Fruit fly (Drosophila melanogaster) whole organism, prepupa: ENCODE measurements around the gene CG13994.

Source experiments
- Blimp-1 ChIP-seq: fragments of 200-800 bp; sonication (Bioruptor generic); optimal IDR thresholded peaks from 3 replicates; lab custom pipeline; 2017; ENCODE audit warnings: missing biosample characterization, missing genetic modification characterization, mild to moderate bottlenecking, moderate library complexity, missing genetic modification reagents
- CG10669 ChIP-seq: fragments of 200-800 bp; sonication (Bioruptor generic); optimal IDR thresholded peaks from 3 replicates; lab custom pipeline; 2018; ENCODE audit warnings: missing biosample characterization, mild to moderate bottlenecking, missing genetic modification characterization, moderate library complexity
- CG11294 ChIP-seq: fragments of 200-800 bp; sonication (Bioruptor generic); IDR thresholded peaks from 2 replicates; pipeline ENCODE4 v1.3.6; 2022; ENCODE audit warnings: missing biosample characterization, missing genetic modification characterization
- CG11762 ChIP-seq: fragments of 200-800 bp; sonication (Bioruptor generic); optimal IDR thresholded peaks from 3 replicates; lab custom pipeline; 2016; ENCODE audit warnings: missing biosample characterization, missing genetic modification characterization; ENCODE audit not compliant: insufficient read depth
- CG15336 ChIP-seq: fragments of 200-800 bp; sonication (Bioruptor generic); IDR thresholded peaks from 2 replicates; pipeline ENCODE4 v1.3.6; 2022; ENCODE audit warnings: missing biosample characterization, missing genetic modification characterization
- CG16779 ChIP-seq: fragments of 200-800 bp; sonication (Bioruptor generic); optimal IDR thresholded peaks from 3 replicates; lab custom pipeline; 2017; ENCODE audit warnings: missing biosample characterization, mild to moderate bottlenecking, missing genetic modification characterization
- CG31627 ChIP-seq: fragments of 200-800 bp; sonication (Bioruptor generic); optimal IDR thresholded peaks from 3 replicates; lab custom pipeline; 2016; ENCODE audit warnings: missing biosample characterization, missing genetic modification characterization
- CG3919 ChIP-seq: fragments of 200-800 bp; sonication (Bioruptor generic); optimal IDR thresholded peaks from 3 replicates; lab custom pipeline; 2016; ENCODE audit warnings: missing biosample characterization, missing genetic modification characterization
- CG4318 ChIP-seq: fragments of 200-800 bp; sonication (Bioruptor generic); optimal IDR thresholded peaks from 3 replicates; lab custom pipeline; 2017; ENCODE audit warnings: missing biosample characterization, mild to moderate bottlenecking, missing genetic modification characterization
- CG6163 ChIP-seq: fragments of 200-800 bp; sonication (Bioruptor generic); IDR thresholded peaks from 3 replicates; pipeline ENCODE4 v1.3.6; 2022; ENCODE audit warnings: missing biosample characterization, missing genetic modification characterization
- CG6276 ChIP-seq: fragments of 200-800 bp; sonication (Bioruptor generic); optimal IDR thresholded peaks from 2 replicates; lab custom pipeline; 2017; ENCODE audit warnings: missing biosample characterization, mild to moderate bottlenecking, missing genetic modification characterization
- CG6792 ChIP-seq: fragments of 200-800 bp; sonication (Bioruptor generic); optimal IDR thresholded peaks from 3 replicates; lab custom pipeline; 2016; ENCODE audit warnings: missing biosample characterization, missing genetic modification characterization
- CG6808 ChIP-seq: fragments of 200-800 bp; sonication (Bioruptor generic); optimal IDR thresholded peaks from 3 replicates; lab custom pipeline; 2017; ENCODE audit warnings: missing biosample characterization, missing genetic modification characterization, mild to moderate bottlenecking, moderate library complexity, missing genetic modification reagents
- CG6854 ChIP-seq: fragments of 200-800 bp; sonication (Bioruptor generic); optimal IDR thresholded peaks from 2 replicates; lab custom pipeline; 2017; ENCODE audit warnings: missing biosample characterization, mild to moderate bottlenecking, missing genetic modification characterization
- CG7368 ChIP-seq: fragments of 200-800 bp; sonication (Bioruptor generic); optimal IDR thresholded peaks from 3 replicates; lab custom pipeline; 2016; ENCODE audit warnings: missing biosample characterization, missing genetic modification characterization
- CG8632 ChIP-seq: fragments of 200-800 bp; sonication (Bioruptor generic); optimal IDR thresholded peaks from 3 replicates; lab custom pipeline; 2016; ENCODE audit warnings: missing biosample characterization, missing genetic modification characterization
- Eip75B ChIP-seq: fragments of 200-800 bp; sonication (Bioruptor generic); optimal IDR thresholded peaks from 3 replicates; lab custom pipeline; 2016; ENCODE audit warnings: missing biosample characterization, missing genetic modification characterization
- Ets21C ChIP-seq: fragments of 200-800 bp; sonication (Bioruptor generic); optimal IDR thresholded peaks from 3 replicates; lab custom pipeline; 2016; ENCODE audit warnings: missing biosample characterization, missing genetic modification characterization
- Gug ChIP-seq: fragments of 200-800 bp; sonication (Bioruptor generic); IDR thresholded peaks from 2 replicates; pipeline ENCODE4 v1.3.6; 2022; ENCODE audit warnings: missing biosample characterization, missing genetic modification characterization
- Hr38 ChIP-seq: sonication (Bioruptor generic); optimal IDR thresholded peaks from 2 replicates; lab custom pipeline; 2016; ENCODE audit warnings: missing biosample characterization, missing genetic modification characterization
- Hr4 ChIP-seq: fragments of 200-800 bp; sonication (Bioruptor generic); optimal IDR thresholded peaks from 3 replicates; lab custom pipeline; 2016; ENCODE audit warnings: missing biosample characterization, missing genetic modification characterization
- Lpt ChIP-seq: fragments of 200-800 bp; sonication (Bioruptor generic); optimal IDR thresholded peaks from 3 replicates; lab custom pipeline; 2016; ENCODE audit warnings: missing biosample characterization, missing genetic modification characterization
- Sox102F ChIP-seq: fragments of 200-800 bp; sonication (Bioruptor generic); optimal IDR thresholded peaks from 2 replicates; lab custom pipeline; 2016; ENCODE audit warnings: missing biosample characterization, mild to moderate bottlenecking, missing genetic modification characterization
- Sox15 ChIP-seq: fragments of 200-800 bp; sonication (Bioruptor generic); optimal IDR thresholded peaks from 3 replicates; lab custom pipeline; 2016; ENCODE audit warnings: missing biosample characterization, missing genetic modification characterization
- achi ChIP-seq: fragments of 200-800 bp; sonication (Bioruptor generic); optimal IDR thresholded peaks from 3 replicates; lab custom pipeline; 2016; ENCODE audit warnings: missing biosample characterization, missing genetic modification characterization
- acj6 ChIP-seq: fragments of 200-800 bp; sonication (Bioruptor generic); optimal IDR thresholded peaks from 3 replicates; lab custom pipeline; 2016; ENCODE audit warnings: missing biosample characterization, missing genetic modification characterization
- dac ChIP-seq: fragments of 200-800 bp; sonication (Bioruptor generic); optimal IDR thresholded peaks from 2 replicates; lab custom pipeline; 2017; ENCODE audit warnings: missing biosample characterization, mild to moderate bottlenecking, missing genetic modification characterization
- esn ChIP-seq: fragments of 200-800 bp; sonication (Bioruptor generic); optimal IDR thresholded peaks from 2 replicates; lab custom pipeline; 2016; ENCODE audit warnings: missing biosample characterization, mild to moderate bottlenecking, missing genetic modification characterization, moderate library complexity
- fd59A ChIP-seq: fragments of 200-800 bp; sonication (Bioruptor generic); optimal IDR thresholded peaks from 2 replicates; lab custom pipeline; 2017; ENCODE audit warnings: missing biosample characterization, mild to moderate bottlenecking, missing genetic modification characterization, missing genetic modification reagents
- fd85E ChIP-seq: fragments of 200-800 bp; sonication (Bioruptor generic); optimal IDR thresholded peaks from 3 replicates; lab custom pipeline; 2016; ENCODE audit warnings: missing biosample characterization, missing genetic modification characterization
- fkh ChIP-seq: fragments of 200-800 bp; sonication (Bioruptor generic); optimal IDR thresholded peaks from 3 replicates; lab custom pipeline; 2017; ENCODE audit warnings: missing biosample characterization, mild to moderate bottlenecking, missing genetic modification characterization, moderate library complexity
- lz ChIP-seq: fragments of 200-800 bp; sonication (Bioruptor generic); optimal IDR thresholded peaks from 3 replicates; lab custom pipeline; 2016; ENCODE audit warnings: missing biosample characterization, missing genetic modification characterization
- pdm3 ChIP-seq: fragments of 200-800 bp; sonication (Bioruptor generic); optimal IDR thresholded peaks from 3 replicates; lab custom pipeline; 2016; ENCODE audit warnings: missing biosample characterization, missing genetic modification characterization
- salr ChIP-seq, 2 experiments: fragments of 200-800 bp; sonication (Bioruptor generic); optimal IDR thresholded peaks; 3 replicates each; lab custom pipeline; 2016 to 2018; ENCODE audit warnings: missing biosample characterization in 2 of 2, missing genetic modification characterization in 2 of 2, mild to moderate bottlenecking in 1 of 2
- svp ChIP-seq: fragments of 200-800 bp; sonication (Bioruptor generic); peaks from one replicate; lab custom pipeline; 2016; ENCODE audit warnings: missing biosample characterization, missing genetic modification characterization
- topi ChIP-seq: fragments of 200-800 bp; sonication (Bioruptor generic); optimal IDR thresholded peaks from 3 replicates; lab custom pipeline; 2016; ENCODE audit warnings: missing biosample characterization, missing genetic modification characterization
- vri ChIP-seq: fragments of 200-800 bp; sonication (Bioruptor generic); optimal IDR thresholded peaks from 3 replicates; lab custom pipeline; 2016; ENCODE audit warnings: missing biosample characterization, mild to moderate bottlenecking, missing genetic modification characterization

Gene CG13994

dm6 chr2L:6088371-6089365 is 25.9 kb downstream of the CG13994 start (continued):
- no peak for TF ChIP-seq CG11762
- TF ChIP-seq CG6276 (GFP tag; lab: Kevin White, UChicago) = no peak
- peak; percentile 66 for TF ChIP-seq CG16779
- peak; percentile 93 for TF ChIP-seq Eip75B (GFP tag; lab: Kevin White, UChicago)
- peak; percentile 53 for TF ChIP-seq Gug
- TF ChIP-seq lz (GFP tag; lab: Kevin White, UChicago) = no peak
- TF ChIP-seq salr (GFP tag; optimal IDR thresholded peaks at IDR 0.05; lab: Kevin White, UChicago) = peak in 1 of 2 experiments; percentile 35
- TF ChIP-seq Lpt (GFP tag; lab: Kevin White, UChicago) = peak; percentile 21
- TF ChIP-seq CG6163 = peak; percentile 70
- TF ChIP-seq CG31627 (GFP tag; lab: Kevin White, UChicago) = peak; percentile 23
- peak; percentile 17 for TF ChIP-seq topi (GFP tag; lab: Kevin White, UChicago)
- TF ChIP-seq fkh = peak; percentile 95
- no peak for TF ChIP-seq achi (GFP tag; lab: Kevin White, UChicago)
- TF ChIP-seq CG3919 (GFP tag; lab: Kevin White, UChicago) = no peak
- no peak for TF ChIP-seq CG7368 (GFP tag; lab: Kevin White, UChicago)
- no peak for TF ChIP-seq pdm3 (GFP tag; lab: Kevin White, UChicago)
- TF ChIP-seq CG11294 (GFP tag; lab: Robert Waterston, UW) = no peak
- TF ChIP-seq Blimp-1 (GFP tag; lab: Kevin White, UChicago) = peak; percentile 99
- no peak for TF ChIP-seq CG8632
- peak; percentile 72 for TF ChIP-seq CG6854 (GFP tag; lab: Kevin White, UChicago)
- TF ChIP-seq Ets21C = no peak
- TF ChIP-seq acj6 (GFP tag; lab: Kevin White, UChicago) = no peak

dm6 chr2L:6089604-6090198 is 26.9 kb downstream of the CG13994 start:
- no peak for TF ChIP-seq CG4318 (GFP tag; lab: Kevin White, UChicago)
- peak; percentile 56 for TF ChIP-seq svp (GFP tag; lab: Kevin White, UChicago)
- TF ChIP-seq CG6163 = no peak
- no peak for TF ChIP-seq CG10669 (GFP tag; lab: Kevin White, UChicago)
- TF ChIP-seq CG16779 = peak; percentile 6
- no peak for TF ChIP-seq salr (GFP tag; optimal IDR thresholded peaks at IDR 0.05; lab: Kevin White, UChicago)

DNA sequence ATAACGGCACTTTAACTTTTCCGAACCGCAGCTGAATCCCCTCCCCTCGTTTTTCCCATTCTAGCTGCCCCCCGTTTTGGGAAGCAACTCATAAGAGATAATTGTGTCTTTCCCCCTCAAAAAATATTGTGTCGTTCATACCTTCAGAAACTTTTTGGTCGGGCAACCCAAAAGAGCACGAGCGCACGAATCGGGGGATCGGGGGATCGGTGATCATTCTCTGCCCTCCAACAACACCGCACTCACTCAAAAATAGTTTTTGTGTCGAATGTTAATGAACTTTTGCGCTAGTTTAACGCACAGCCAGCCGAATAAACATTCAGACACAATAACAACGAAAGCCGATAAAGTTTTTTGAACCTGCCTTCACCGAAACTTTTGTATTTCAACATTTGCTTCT is 27.6 kb downstream of the CG13994 start:
- TF ChIP-seq vri (no peak), CG6163 (no peak), CG6792 (GFP tag; lab: Kevin White, UChicago) (no peak), Ets21C (no peak), Sox102F (GFP tag; lab: Kevin White, UChicago) (no peak), CG10669 (GFP tag; lab: Kevin White, UChicago) (no peak), Sox15 (GFP tag; lab: Kevin White, UChicago) (no peak), fd59A (GFP tag; lab: Kevin White, UChicago) (no peak), Hr4 (GFP tag; lab: Kevin White, UChicago) (no peak), CG6808 (GFP tag; lab: Kevin White, UChicago) (no peak), Hr38 (GFP tag; lab: Kevin White, UChicago) (no peak), esn (no peak), dac (GFP tag; lab: Kevin White, UChicago) (no peak), CG7368 (GFP tag; lab: Kevin White, UChicago) (no peak), CG15336 (GFP tag; lab: Robert Waterston, UW) (no peak), fd85E (GFP tag; lab: Kevin White, UChicago) (no peak), topi (GFP tag; lab: Kevin White, UChicago) (no peak), Blimp-1 (GFP tag; lab: Kevin White, UChicago) (no peak), achi (GFP tag; lab: Kevin White, UChicago) (no peak), lz (GFP tag; lab: Kevin White, UChicago) (no peak)
